Worm (Caenorhabditis elegans): Measurements from ENCODE around the gene W06H8.2.

DNA sequence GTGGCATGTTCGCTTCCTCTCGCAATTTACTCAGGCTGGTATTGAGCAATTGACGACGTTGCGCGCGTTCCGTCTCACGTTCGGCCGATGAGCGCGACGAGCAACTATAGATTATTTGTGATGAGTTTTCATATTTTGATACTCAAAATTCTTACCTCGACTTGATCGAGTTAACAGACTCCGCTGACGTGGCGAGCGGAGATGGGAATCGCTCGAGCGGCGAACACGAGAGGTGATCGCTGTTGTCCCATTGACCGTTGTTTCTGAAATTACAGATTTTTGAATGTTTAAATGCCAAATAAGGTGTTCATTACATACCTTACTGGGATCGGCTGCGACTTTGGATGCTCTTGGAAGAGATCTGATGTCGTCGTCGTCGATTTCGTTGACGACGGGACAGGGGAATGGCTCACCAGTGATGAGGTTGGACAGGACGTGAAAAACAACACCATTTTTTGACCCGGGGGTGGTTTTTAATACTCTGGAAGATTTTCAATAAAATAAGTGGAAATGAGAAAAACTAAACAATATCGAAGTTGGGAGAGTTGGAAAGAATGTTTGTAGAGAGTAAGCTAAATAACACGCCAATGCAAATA lies 20.1 kb downstream of the W06H8.2 start, which contains the start of gene W06H8.6:
- no peak for TF ChIP-seq D2030.7 (GFP tag; IDR thresholded peaks at IDR 0.05)
- no peak for TF ChIP-seq atf-7 (tag; optimal IDR thresholded peaks at IDR 0.05)
- TF ChIP-seq nfya-2 (GFP tag; IDR thresholded peaks at IDR 0.05), result no peak
- TF ChIP-seq aptf-3 (GFP tag; IDR thresholded peaks at IDR 0.05), result no peak
- TF ChIP-seq ztf-18 (tag; optimal IDR thresholded peaks at IDR 0.05), result no peak
